Worm (Caenorhabditis elegans) whole organism, early embryonic: Measurements from ENCODE around the gene spop-1.

Experiments
- aly-1 ChIP-seq: sonication (generic microtip); optimal IDR thresholded peaks from 2 replicates; lab custom pipeline; 2016; ENCODE audit warnings: missing genetic modification characterization, missing compliant biosample characterization
- ama-1 ChIP-seq: fragments of 150-350 bp; optimal IDR thresholded peaks from 2 replicates; lab custom pipeline; 2014
- hnd-1 ChIP-seq: sonication (generic microtip); optimal IDR thresholded peaks from 2 replicates; lab custom pipeline; 2016; ENCODE audit warnings: missing genetic modification characterization, missing compliant biosample characterization

- no peak for TF ChIP-seq ama-1 (lab: Kevin White, UChicago)
- TF ChIP-seq hnd-1 = no peak
- no peak for TF ChIP-seq aly-1 (tag; lab: Kevin White, UChicago)
Observed at ce11 chrIII:10060573-10060972, 37.3 kb downstream of the spop-1 start, which contains the start of gene T16G12.13.
